Worm (Caenorhabditis elegans): ENCODE results near the gene kin-29.
"Not testable (repeated sequence)": the region's sequence is repeated elsewhere in the genome, so short reads cannot be mapped to it uniquely, and the experiment has no call there.

The kin-29 gene

DNA sequence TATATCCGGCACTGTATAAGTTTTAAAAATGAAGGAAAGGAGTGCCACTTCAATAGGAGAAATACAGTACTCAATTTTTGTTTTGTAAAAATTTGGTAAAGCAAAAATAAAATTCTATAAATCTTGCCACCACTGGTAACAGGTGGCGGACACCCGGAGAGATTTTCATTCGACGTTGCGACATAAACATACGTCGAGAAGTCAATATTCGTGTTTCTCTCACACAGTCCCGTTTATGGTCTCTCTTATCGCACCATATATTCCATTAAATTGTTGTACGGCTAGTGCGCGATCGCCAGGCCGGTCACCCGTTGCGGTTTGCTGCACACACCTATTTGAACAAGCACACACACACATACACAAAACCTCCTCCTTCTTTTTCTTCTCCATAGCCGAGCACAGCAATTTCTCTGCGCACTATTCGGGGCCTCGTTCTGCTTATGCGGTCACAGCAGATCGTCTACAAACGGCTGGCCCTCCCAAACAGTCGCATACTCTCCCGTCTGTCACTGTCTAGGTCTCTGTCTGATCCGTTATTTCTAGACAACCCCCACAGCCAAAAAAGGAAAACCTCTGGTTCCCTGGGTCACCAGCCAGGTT lies 48.8 kb upstream of the kin-29 start:
- no peak for TF ChIP-seq pbrm-1 (GFP tag; IDR thresholded peaks at IDR 0.05)
- TF ChIP-seq nfyb-1 (GFP tag; IDR thresholded peaks at IDR 0.05) = 0 out of 2 replicates have a peak, but pooled peaks have one; percentile 21

DNA sequence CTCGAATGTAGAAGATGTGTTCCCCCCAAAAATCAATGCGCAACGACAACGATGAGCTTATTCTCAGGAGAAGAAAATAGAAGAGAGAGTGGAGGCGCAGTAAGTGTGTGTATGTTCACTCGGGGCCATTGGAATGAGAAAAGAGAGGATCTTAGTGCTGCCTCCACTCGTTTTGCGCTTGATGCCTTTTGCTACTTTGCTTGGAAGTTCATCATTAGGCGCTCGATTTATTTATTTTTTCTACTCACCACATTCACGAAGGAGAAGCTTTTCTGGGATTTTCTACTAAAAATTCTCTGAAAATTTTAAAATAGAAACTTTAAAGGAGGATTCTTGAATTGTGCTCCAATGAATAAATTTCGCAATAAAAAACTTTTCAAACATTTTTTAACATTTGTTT lies 46.0 kb upstream of the kin-29 start, which contains the start of gene F52B10.3:
Gene F52B10.3, minus strand, starts transcription at position 101 of the 400 bp plus-strand sequence.
- no peak for TF ChIP-seq cebp-1 (GFP tag; IDR thresholded peaks at IDR 0.05)
- peak; percentile 40 for TF ChIP-seq cebp-1 (tag; optimal IDR thresholded peaks at IDR 0.05)
- no peak for TF ChIP-seq cebp-2 (GFP tag; IDR thresholded peaks at IDR 0.05)

DNA sequence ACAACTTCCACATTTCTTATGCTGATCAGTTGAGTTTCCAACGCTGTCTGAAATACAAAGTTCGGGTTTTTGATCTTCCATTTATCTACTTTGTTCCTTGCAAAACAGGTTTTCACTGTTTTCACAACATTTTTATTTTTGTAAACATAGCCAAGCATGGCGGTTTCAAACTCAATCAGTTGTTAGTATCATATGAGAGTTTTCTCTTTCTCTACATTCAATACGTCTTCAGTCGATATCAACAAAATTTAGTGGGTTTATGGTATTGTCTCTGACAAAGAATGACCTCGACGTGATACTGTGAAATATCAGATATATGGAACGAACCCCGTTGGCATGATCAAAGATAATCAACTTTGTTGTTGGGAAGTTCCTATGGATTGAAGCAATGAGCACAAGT lies 43.4 kb upstream of the kin-29 start:
- TF ChIP-seq tlf-1 (GFP tag; optimal IDR thresholded peaks at IDR 0.05) (no peak), C17E4.6 (GFP tag; IDR thresholded peaks at IDR 0.05) (no peak), efl-1 (GFP tag; optimal IDR thresholded peaks at IDR 0.05) (no peak), F52B5.7 (tag; optimal IDR thresholded peaks at IDR 0.05) (no peak), T26A5.8 (tag; optimal IDR thresholded peaks at IDR 0.05) (no peak), lsy-27 (tag; optimal IDR thresholded peaks at IDR 0.05; ENCODE audit: borderline replicate concordance, insufficient read depth) (no peak), hmg-1.2 (GFP tag; IDR thresholded peaks at IDR 0.05) (no peak), lin-26 (GFP tag; IDR thresholded peaks at IDR 0.05) (no peak), Y56A3A.18 (GFP tag; IDR thresholded peaks at IDR 0.05) (no peak), bed-1 (GFP tag; IDR thresholded peaks at IDR 0.05) (no peak), attf-5 (GFP tag; optimal IDR thresholded peaks at IDR 0.05) (no peak)

DNA sequence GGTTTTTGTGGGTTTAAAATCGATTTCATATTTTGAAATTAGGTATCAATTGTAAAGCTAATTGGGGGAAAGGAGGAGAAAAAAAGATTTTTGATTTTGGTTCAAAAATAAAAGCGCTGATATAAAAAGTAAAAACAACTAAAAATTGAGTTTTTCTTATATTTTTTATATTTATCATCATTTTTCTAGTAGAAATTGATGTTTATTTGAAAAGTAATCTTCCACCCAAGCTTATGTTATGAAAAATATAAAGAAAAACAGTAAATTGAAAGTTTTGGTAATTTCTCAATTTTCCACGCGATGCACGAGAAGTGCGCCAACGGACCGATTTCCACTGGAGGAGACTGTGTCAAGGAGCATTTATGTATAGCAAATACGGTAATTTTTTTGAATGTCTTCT lies 42.0 kb upstream of the kin-29 start, which contains the start of gene B0410.1:
Gene B0410.1, plus strand, starts transcription at position 301 of the 400 bp plus-strand sequence.
- not testable (repeated sequence) for TF ChIP-seq ccch-3 (GFP tag; optimal IDR thresholded peaks at IDR 0.05); nhr-27 (tag; optimal IDR thresholded peaks at IDR 0.05); him-1 (tag; optimal IDR thresholded peaks at IDR 0.05)

DNA sequence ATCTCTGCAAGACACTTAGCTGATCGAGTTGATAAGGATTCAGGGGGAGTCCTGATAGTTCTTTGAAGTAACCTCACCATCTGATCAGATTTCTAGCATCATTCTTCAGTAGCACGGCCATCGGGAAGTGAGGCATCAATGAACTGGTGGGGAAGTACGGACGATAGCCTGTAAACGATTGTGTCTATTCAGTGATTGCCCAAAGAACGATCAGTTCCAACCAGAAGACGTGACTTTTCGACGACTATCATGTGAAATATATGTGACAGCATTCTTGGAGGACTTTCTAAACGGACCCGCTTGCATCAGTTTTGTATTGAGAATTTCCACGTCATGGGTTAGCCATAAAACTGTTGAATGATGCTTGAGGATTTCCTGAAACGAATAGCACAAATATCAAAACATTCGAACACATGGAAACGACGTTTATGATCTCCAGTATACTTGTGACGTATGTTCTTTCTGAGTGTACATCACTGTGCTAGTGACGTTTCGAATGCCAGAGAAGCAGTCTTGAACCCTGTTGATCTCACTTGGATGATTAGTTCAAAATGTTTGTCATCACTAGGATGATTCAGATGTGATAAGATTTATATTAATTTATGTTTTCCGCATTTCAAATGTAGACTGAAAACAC lies 40.9 kb upstream of the kin-29 start:
- TF ChIP-seq ceh-91 (GFP tag; IDR thresholded peaks at IDR 0.05) (no peak), die-1 (tag; optimal IDR thresholded peaks at IDR 0.05) (peak; percentile 44), lin-40 (tag; optimal IDR thresholded peaks at IDR 0.05) (peak; percentile 56), F37B4.10 (GFP tag; IDR thresholded peaks at IDR 0.05) (no peak), ztf-26 (tag; optimal IDR thresholded peaks at IDR 0.05) (peak; percentile 72), Y53G8AR.9 (GFP tag; conservative IDR thresholded peaks at IDR 0.05) (no peak)

DNA sequence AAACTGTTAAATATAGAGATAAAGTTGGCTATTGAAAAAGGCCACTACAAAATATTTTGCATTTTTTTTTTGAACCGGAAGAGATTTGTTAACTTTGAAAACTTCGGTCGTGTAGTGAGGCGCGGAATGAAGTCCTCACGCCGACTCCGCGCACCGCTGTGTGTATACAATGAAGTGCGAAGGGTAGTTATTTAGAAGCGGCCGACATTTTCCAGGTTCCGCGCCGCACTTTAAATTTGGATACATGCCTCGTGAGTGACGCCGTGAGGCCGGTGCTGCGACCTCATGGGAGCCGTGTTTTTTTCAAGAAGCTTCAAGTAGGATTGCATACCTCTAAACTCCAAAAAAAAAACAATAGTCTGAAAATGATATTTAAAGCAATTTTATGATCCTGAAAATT lies 39.6 kb upstream of the kin-29 start:
- TF ChIP-seq snpc-4 (GFP tag; optimal IDR thresholded peaks at IDR 0.05) = peak; percentile 62
- peak in 3 of 4 experiments; percentile 41 to 89 (median 88) for TF ChIP-seq snpc-4 (tag; optimal IDR thresholded peaks at IDR 0.05)
- TF ChIP-seq snpc-1.1 (tag; optimal IDR thresholded peaks at IDR 0.05; ENCODE audit: insufficient read depth) = peak; percentile 48
- no peak for TF ChIP-seq ceh-58 (GFP tag; IDR thresholded peaks at IDR 0.05)
